Worm (Caenorhabditis elegans) whole organism, late embryonic: ENCODE data around the gene vab-9.

Experiments
- C08G9.2 ChIP-seq: sonication (generic microtip); optimal IDR thresholded peaks from 2 replicates; lab custom pipeline; 2016; ENCODE audit warnings: mild to moderate bottlenecking, missing genetic modification characterization, moderate library complexity, missing compliant biosample characterization
- C38D4.7 ChIP-seq: fragments of 200-800 bp; sonication (Bioruptor generic); optimal IDR thresholded peaks from 2 replicates; lab custom pipeline; 2018; ENCODE audit warnings: mild to moderate bottlenecking, missing genetic modification characterization, moderate library complexity, missing compliant biosample characterization
- F13H6.1 ChIP-seq: sonication (generic microtip); optimal IDR thresholded peaks from 2 replicates; lab custom pipeline; 2016; ENCODE audit warnings: missing genetic modification characterization, missing compliant biosample characterization
- K02D7.2 ChIP-seq: sonication (generic microtip); optimal IDR thresholded peaks from 2 replicates; lab custom pipeline; 2017; ENCODE audit warnings: mild to moderate bottlenecking, missing genetic modification characterization, missing compliant biosample characterization
- T23F11.4 ChIP-seq: fragments of 200-800 bp; sonication (Bioruptor generic); optimal IDR thresholded peaks from 2 replicates; lab custom pipeline; 2018; ENCODE audit warnings: mild to moderate bottlenecking, missing genetic modification characterization, missing compliant biosample characterization
- Y22D7AL.16 ChIP-seq: sonication (generic microtip); optimal IDR thresholded peaks from 2 replicates; lab custom pipeline; 2016; ENCODE audit warnings: missing genetic modification characterization, missing compliant biosample characterization
- ama-1 ChIP-seq: fragments of 150-350 bp; optimal IDR thresholded peaks from 2 replicates; lab custom pipeline; 2014
- ceh-19 ChIP-seq: fragments of 200-800 bp; sonication (Bioruptor generic); optimal IDR thresholded peaks from 2 replicates; lab custom pipeline; 2018; ENCODE audit warnings: mild to moderate bottlenecking, missing genetic modification characterization, missing compliant biosample characterization
- ceh-2 ChIP-seq: sonication (generic microtip); optimal IDR thresholded peaks from 2 replicates; lab custom pipeline; 2016; ENCODE audit warnings: missing genotype, missing genetic modification characterization, missing compliant biosample characterization
- ceh-22 ChIP-seq: sonication (generic microtip); optimal IDR thresholded peaks from 2 replicates; lab custom pipeline; 2017; ENCODE audit warnings: missing biosample characterization, missing genetic modification characterization
- ceh-45 ChIP-seq: fragments of 200-800 bp; sonication (Bioruptor generic); IDR thresholded peaks from 2 replicates; pipeline ENCODE4 v1.3.6; 2022; ENCODE audit warnings: missing genetic modification reagents, missing genetic modification characterization, missing compliant biosample characterization
- dmd-4 ChIP-seq: sonication (generic microtip); optimal IDR thresholded peaks from 2 replicates; lab custom pipeline; 2016; ENCODE audit warnings: borderline replicate concordance, missing genetic modification characterization, missing compliant biosample characterization
- dve-1 ChIP-seq: sonication (generic microtip); optimal IDR thresholded peaks from 2 replicates; lab custom pipeline; 2017; ENCODE audit warnings: antibody characterized with exemption, mild to moderate bottlenecking, missing genetic modification characterization, missing compliant biosample characterization
- elt-4 ChIP-seq: sonication (generic microtip); optimal IDR thresholded peaks from 2 replicates; lab custom pipeline; 2016; ENCODE audit warnings: missing genetic modification characterization, missing compliant biosample characterization
- eyg-1 ChIP-seq: sonication (generic microtip); optimal IDR thresholded peaks from 2 replicates; lab custom pipeline; 2016; ENCODE audit warnings: missing genotype, missing genetic modification characterization, missing compliant biosample characterization
- fax-1 ChIP-seq: sonication (generic microtip); optimal IDR thresholded peaks from 2 replicates; lab custom pipeline; 2016; ENCODE audit warnings: missing genotype, missing genetic modification characterization, missing compliant biosample characterization
- fkh-6 ChIP-seq: sonication (generic microtip); optimal IDR thresholded peaks from 2 replicates; lab custom pipeline; 2016; ENCODE audit warnings: missing genetic modification characterization, missing compliant biosample characterization
- hlh-30 ChIP-seq: sonication (generic microtip); optimal IDR thresholded peaks from 2 replicates; lab custom pipeline; 2017; ENCODE audit warnings: antibody characterized with exemption, missing genetic modification characterization, missing compliant biosample characterization; ENCODE audit not compliant: insufficient read depth
- hlh-6 ChIP-seq: sonication (generic microtip); optimal IDR thresholded peaks from 2 replicates; lab custom pipeline; 2016; ENCODE audit warnings: missing genotype, missing genetic modification characterization, missing compliant biosample characterization
- lim-6 ChIP-seq: sonication (generic microtip); optimal IDR thresholded peaks from 2 replicates; lab custom pipeline; 2016; ENCODE audit warnings: missing genetic modification characterization, missing compliant biosample characterization
- madf-2 ChIP-seq: sonication (generic microtip); optimal IDR thresholded peaks from 2 replicates; lab custom pipeline; 2017; ENCODE audit warnings: missing genetic modification characterization, missing compliant biosample characterization
- nfya-1 ChIP-seq: sonication (generic microtip); optimal IDR thresholded peaks from 2 replicates; lab custom pipeline; 2017; ENCODE audit warnings: missing genetic modification characterization, mild to moderate bottlenecking, missing compliant biosample characterization, antibody characterized with exemption, moderate library complexity
- npax-4 ChIP-seq: sonication (generic microtip); optimal IDR thresholded peaks from 2 replicates; lab custom pipeline; 2016; ENCODE audit warnings: missing genetic modification characterization, missing compliant biosample characterization
- odd-2 ChIP-seq: sonication (generic microtip); optimal IDR thresholded peaks from 2 replicates; lab custom pipeline; 2017; ENCODE audit warnings: antibody characterized with exemption, mild to moderate bottlenecking, missing genetic modification characterization, missing compliant biosample characterization
- pag-3 ChIP-seq: sonication (generic microtip); optimal IDR thresholded peaks from 2 replicates; lab custom pipeline; 2016; ENCODE audit warnings: missing compliant biosample characterization, missing genetic modification characterization, borderline replicate concordance
- pat-9 ChIP-seq: fragments of 200-800 bp; sonication (Bioruptor generic); optimal IDR thresholded peaks from 2 replicates; lab custom pipeline; 2018; ENCODE audit warnings: mild to moderate bottlenecking, missing genetic modification characterization, moderate library complexity, missing compliant biosample characterization
- ref-2 ChIP-seq: sonication (generic microtip); optimal IDR thresholded peaks from 2 replicates; lab custom pipeline; 2016; ENCODE audit warnings: missing genetic modification characterization, missing compliant biosample characterization
- rnt-1 ChIP-seq: sonication (generic microtip); optimal IDR thresholded peaks from 2 replicates; lab custom pipeline; 2016; ENCODE audit warnings: missing genetic modification characterization, missing compliant biosample characterization
- sdc-2 ChIP-seq: sonication (generic microtip); optimal IDR thresholded peaks from 2 replicates; lab custom pipeline; 2016; ENCODE audit warnings: missing genotype, missing genetic modification characterization, missing compliant biosample characterization
- sox-2 ChIP-seq: fragments of 200-800 bp; sonication (Bioruptor generic); IDR thresholded peaks from 2 replicates; pipeline ENCODE4 v1.3.6; 2022; ENCODE audit warnings: missing genetic modification reagents, missing genetic modification characterization, missing compliant biosample characterization
- syd-9 ChIP-seq: sonication (generic microtip); optimal IDR thresholded peaks from 2 replicates; lab custom pipeline; 2016; ENCODE audit warnings: mild to moderate bottlenecking, missing genetic modification characterization, moderate library complexity, missing compliant biosample characterization
- unc-42 ChIP-seq: sonication (generic microtip); optimal IDR thresholded peaks from 2 replicates; lab custom pipeline; 2016; ENCODE audit warnings: missing genotype, missing genetic modification characterization, missing compliant biosample characterization
- unc-55 ChIP-seq: sonication (generic microtip); optimal IDR thresholded peaks from 2 replicates; lab custom pipeline; 2017; ENCODE audit warnings: missing biosample characterization, missing genetic modification reagents, missing genetic modification characterization

The vab-9 gene

ce11 chrII:8612470-8612869 is 25.0 kb downstream of the vab-9 start, which contains the start of gene T22C8.1:
Gene T22C8.1 (plus strand): TSS chrII:8612770.
- no peak for TF ChIP-seq unc-55 (GFP tag; lab: Kevin White, UChicago)
- no peak for TF ChIP-seq ceh-2 (tag; lab: Kevin White, UChicago)
- TF ChIP-seq ceh-45 (GFP tag; lab: Robert Waterston, UW) = no peak
- TF ChIP-seq Y22D7AL.16 (tag; lab: Kevin White, UChicago) = no peak
- no peak for TF ChIP-seq F13H6.1 (tag; lab: Kevin White, UChicago)
- no peak for TF ChIP-seq hlh-6
- TF ChIP-seq nfya-1 (tag; lab: Kevin White, UChicago) = no peak
- TF ChIP-seq, all 69 proteins: peak for 0

- TF ChIP-seq ceh-22 (tag; lab: Kevin White, UChicago) (no peak), fax-1 (no peak), unc-42 (peak; percentile 53), Y22D7AL.16 (tag; lab: Kevin White, UChicago) (no peak)
Measured at ce11 chrII:8611330-8611729, 26.2 kb downstream of the vab-9 start.

ce11 chrII:8610585-8610984 is 26.9 kb downstream of the vab-9 start:
- TF ChIP-seq unc-55 (GFP tag; lab: Kevin White, UChicago) = no peak
- no peak for TF ChIP-seq odd-2 (tag; lab: Kevin White, UChicago)
- TF ChIP-seq fkh-6 (tag; lab: Kevin White, UChicago) = no peak
- TF ChIP-seq sox-2 (GFP tag; lab: Robert Waterston, UW) = no peak
- TF ChIP-seq hlh-30 (tag; lab: Kevin White, UChicago) = no peak
- no peak for TF ChIP-seq Y22D7AL.16 (tag; lab: Kevin White, UChicago)
- no peak for TF ChIP-seq rnt-1
- no peak for TF ChIP-seq ref-2 (tag; lab: Kevin White, UChicago)
- no peak for TF ChIP-seq madf-2 (tag; lab: Kevin White, UChicago)
- TF ChIP-seq pag-3 = no peak

- TF ChIP-seq C38D4.7 (GFP tag; lab: Kevin White, UChicago) (no peak), eyg-1 (no peak), dmd-4 (tag; lab: Kevin White, UChicago) (no peak), lim-6 (tag; lab: Kevin White, UChicago) (no peak)
Measured at ce11 chrII:8610085-8610484, 27.4 kb downstream of the vab-9 start, which contains the start of gene F28C6.9. Gene F28C6.9 (minus strand): TSS chrII:8610185.

ce11 chrII:8607662-8608061 is 29.9 kb downstream of the vab-9 start, which contains the start of gene F28C6.10:
Gene F28C6.10 (plus strand): TSS chrII:8607962.
- TF ChIP-seq hlh-6 (no peak), rnt-1 (no peak), C08G9.2 (tag; lab: Kevin White, UChicago) (no peak), dve-1 (no peak), dmd-4 (tag; lab: Kevin White, UChicago) (no peak), pat-9 (tag; lab: Kevin White, UChicago) (no peak), nfya-1 (tag; lab: Kevin White, UChicago) (no peak), ceh-45 (GFP tag; lab: Robert Waterston, UW) (no peak), unc-42 (no peak), syd-9 (tag; lab: Kevin White, UChicago) (no peak), elt-4 (tag; lab: Kevin White, UChicago) (no peak), sdc-2 (tag; lab: Kevin White, UChicago) (no peak), Y22D7AL.16 (tag; lab: Kevin White, UChicago) (no peak), madf-2 (tag; lab: Kevin White, UChicago) (no peak), pag-3 (no peak), npax-4 (no peak), ama-1 (no peak), ceh-19 (GFP tag; lab: Kevin White, UChicago) (no peak), T23F11.4 (GFP tag; lab: Kevin White, UChicago) (no peak), K02D7.2 (tag; lab: Kevin White, UChicago) (no peak)
